Worm (Caenorhabditis elegans) whole organism, L1 larva: Measurements from ENCODE around the gene C55A6.1.

Source experiments
- C04F5.9 ChIP-seq: sonication (generic microtip); optimal IDR thresholded peaks from 2 replicates; lab custom pipeline; 2016; ENCODE audit warnings: missing genetic modification characterization, missing compliant biosample characterization
- F16B12.6 ChIP-seq: fragments of 150-350 bp; optimal IDR thresholded peaks from 2 replicates; lab custom pipeline; 2014; ENCODE audit warnings: missing biosample characterization, missing genetic modification characterization
- aly-2 ChIP-seq: fragments of 150-350 bp; optimal IDR thresholded peaks from 2 replicates; lab custom pipeline; 2014; ENCODE audit warnings: missing biosample characterization, missing genetic modification characterization
- ama-1 ChIP-seq: fragments of 150-350 bp; optimal IDR thresholded peaks from 2 replicates; lab custom pipeline; 2014
- blmp-1 ChIP-seq: fragments of 150-350 bp; optimal IDR thresholded peaks from 2 replicates; lab custom pipeline; 2014; ENCODE audit warnings: missing biosample characterization, missing genetic modification characterization
- ceh-88 ChIP-seq: fragments of 200-800 bp; sonication (Bioruptor generic); IDR thresholded peaks from 2 replicates; pipeline ENCODE4 v1.3.6; 2022; ENCODE audit warnings: missing genetic modification characterization, missing compliant biosample characterization
- ceh-90 ChIP-seq: sonication (generic microtip); optimal IDR thresholded peaks from 2 replicates; lab custom pipeline; 2016; ENCODE audit warnings: missing genetic modification characterization, missing compliant biosample characterization
- dpl-1 ChIP-seq, 3 experiments: fragments of 150-350 bp in 2 of 3; sonication (generic microtip) in 1 of 3; optimal IDR thresholded peaks; 2 replicates each; lab custom pipeline; 2014 to 2017; ENCODE audit warnings: missing biosample characterization in 3 of 3, missing genetic modification characterization in 3 of 3, missing genetic modification reagents in 3 of 3
- dsc-1 ChIP-seq: sonication (generic microtip); optimal IDR thresholded peaks from 2 replicates; lab custom pipeline; 2016; ENCODE audit warnings: mild to moderate bottlenecking, missing genetic modification characterization, missing compliant biosample characterization
- efl-1 ChIP-seq, 4 experiments: fragments of 150-350 bp; optimal IDR thresholded peaks in 3 of 4; peaks in 1 of 4; 1 replicate in 1 of 4; 2 replicates in 3 of 4; lab custom pipeline; 2014; ENCODE audit warnings: missing biosample characterization in 2 of 4, missing genetic modification characterization in 2 of 4, missing genetic modification reagents in 2 of 4
- elt-2 ChIP-seq: sonication (generic microtip); optimal IDR thresholded peaks from 2 replicates; lab custom pipeline; 2016; ENCODE audit warnings: missing genetic modification characterization, mild to moderate bottlenecking, inconsistent platforms, missing compliant biosample characterization, missing genetic modification reagents
- elt-3 ChIP-seq, 6 experiments: fragments of 150-350 bp in 1 of 6; sonication (generic microtip); optimal IDR thresholded peaks; 2 replicates each; lab custom pipeline; 2017 to 2018; ENCODE audit warnings: missing biosample characterization in 6 of 6, missing genetic modification characterization in 6 of 6, inconsistent platforms in 1 of 6
- fkh-4 ChIP-seq: sonication (generic microtip); optimal IDR thresholded peaks from 2 replicates; lab custom pipeline; 2016; ENCODE audit warnings: missing compliant biosample characterization, missing genetic modification characterization, borderline replicate concordance
- grh-1 ChIP-seq: fragments of 200-800 bp; sonication (Bioruptor generic); IDR thresholded peaks from 2 replicates; pipeline ENCODE4 v1.3.6; 2022; ENCODE audit warnings: missing genetic modification reagents, missing genetic modification characterization, missing compliant biosample characterization
- hpl-2 ChIP-seq: fragments of 150-350 bp; optimal IDR thresholded peaks from 2 replicates; lab custom pipeline; 2014; ENCODE audit warnings: missing biosample characterization, missing genetic modification reagents, missing genetic modification characterization
- irx-1 ChIP-seq: sonication (generic microtip); optimal IDR thresholded peaks from 2 replicates; lab custom pipeline; 2016; ENCODE audit warnings: missing genetic modification characterization, missing compliant biosample characterization
- jun-1 ChIP-seq: fragments of 150-350 bp; optimal IDR thresholded peaks from 2 replicates; lab custom pipeline; 2014; ENCODE audit warnings: missing biosample characterization, missing genetic modification reagents, missing genetic modification characterization
- lin-14 ChIP-seq: fragments of 200-800 bp; sonication (Bioruptor generic); optimal IDR thresholded peaks from 2 replicates; lab custom pipeline; 2018; ENCODE audit warnings: mild to moderate bottlenecking, missing genetic modification characterization, moderate library complexity, missing compliant biosample characterization
- lin-15B ChIP-seq: fragments of 150-350 bp; sonication (generic microtip); optimal IDR thresholded peaks from 3 replicates; lab custom pipeline; 2014; ENCODE audit warnings: missing biosample characterization, missing genetic modification characterization
- lin-35 ChIP-seq, 2 experiments: fragments of 150-350 bp; optimal IDR thresholded peaks; 2 replicates each; lab custom pipeline; 2014; ENCODE audit warnings: missing biosample characterization in 2 of 2, missing genetic modification characterization in 2 of 2, missing genetic modification reagents in 2 of 2
- lir-3 ChIP-seq: sonication (generic microtip); optimal IDR thresholded peaks from 2 replicates; lab custom pipeline; 2016; ENCODE audit warnings: mild to moderate bottlenecking, missing genetic modification characterization, moderate library complexity, missing compliant biosample characterization; ENCODE audit not compliant: poor library complexity
- lsy-2 ChIP-seq, 2 experiments: fragments of 150-350 bp; optimal IDR thresholded peaks; 2 replicates each; lab custom pipeline; 2014; ENCODE audit warnings: missing biosample characterization in 2 of 2, missing genetic modification characterization in 2 of 2
- mab-9 ChIP-seq: fragments of 200-800 bp; sonication (Bioruptor generic); IDR thresholded peaks from 2 replicates; pipeline ENCODE4 v1.3.6; 2022; ENCODE audit warnings: missing genetic modification reagents, missing genetic modification characterization, missing compliant biosample characterization
- mep-1 ChIP-seq: fragments of 150-350 bp; optimal IDR thresholded peaks from 2 replicates; lab custom pipeline; 2014; ENCODE audit warnings: missing biosample characterization, missing genetic modification characterization
- nhr-12 ChIP-seq: sonication (generic microtip); optimal IDR thresholded peaks from 2 replicates; lab custom pipeline; 2017; ENCODE audit warnings: missing biosample characterization, missing genetic modification characterization
- nhr-19 ChIP-seq: fragments of 200-800 bp; sonication (Bioruptor generic); conservative IDR thresholded peaks from 2 replicates; pipeline ENCODE4 v1.3.6; 2022; ENCODE audit warnings: missing genetic modification characterization, missing compliant biosample characterization
- nhr-20 ChIP-seq: sonication (generic microtip); optimal IDR thresholded peaks from 2 replicates; lab custom pipeline; 2016; ENCODE audit warnings: mild to moderate bottlenecking, missing genetic modification characterization, missing compliant biosample characterization
- nhr-47 ChIP-seq: sonication (generic microtip); optimal IDR thresholded peaks from 2 replicates; lab custom pipeline; 2016; ENCODE audit warnings: mild to moderate bottlenecking, missing genetic modification characterization, moderate library complexity, missing compliant biosample characterization
- nhr-71 ChIP-seq: sonication (generic microtip); optimal IDR thresholded peaks from 2 replicates; lab custom pipeline; 2016; ENCODE audit warnings: mild to moderate bottlenecking, missing genetic modification characterization, moderate library complexity, missing compliant biosample characterization
- nhr-84 ChIP-seq: sonication (generic microtip); optimal IDR thresholded peaks from 2 replicates; lab custom pipeline; 2017; ENCODE audit warnings: missing biosample characterization, missing genetic modification characterization
- nhr-85 ChIP-seq: sonication (generic microtip); peaks from one replicate; lab custom pipeline; 2016; ENCODE audit warnings: missing genetic modification characterization, inconsistent platforms, missing compliant biosample characterization
- rnt-1 ChIP-seq: sonication (generic microtip); optimal IDR thresholded peaks from 2 replicates; lab custom pipeline; 2016; ENCODE audit warnings: mild to moderate bottlenecking, missing genetic modification characterization, moderate library complexity, missing compliant biosample characterization
- snpc-4 ChIP-seq: fragments of 150-350 bp; optimal IDR thresholded peaks from 2 replicates; lab custom pipeline; 2014; ENCODE audit warnings: missing biosample characterization, missing genetic modification characterization
- snu-23 ChIP-seq: sonication (generic microtip); optimal IDR thresholded peaks from 2 replicates; lab custom pipeline; 2016; ENCODE audit warnings: missing genetic modification characterization, missing compliant biosample characterization
- sup-37 ChIP-seq: fragments of 200-800 bp; sonication (Bioruptor generic); optimal IDR thresholded peaks from 2 replicates; lab custom pipeline; 2018; ENCODE audit warnings: mild to moderate bottlenecking, missing genetic modification characterization, missing compliant biosample characterization
- unc-30 ChIP-seq: sonication (generic microtip); optimal IDR thresholded peaks from 2 replicates; lab custom pipeline; 2017; ENCODE audit warnings: missing biosample characterization, missing genetic modification characterization
- unc-62 ChIP-seq: fragments of 150-350 bp; optimal IDR thresholded peaks from 2 replicates; lab custom pipeline; 2014; ENCODE audit warnings: missing biosample characterization, missing genetic modification reagents, missing genetic modification characterization
- unc-98 ChIP-seq: fragments of 200-800 bp; sonication (Bioruptor generic); IDR thresholded peaks from 2 replicates; pipeline ENCODE4 v1.3.6; 2022; ENCODE audit warnings: missing genetic modification characterization, missing compliant biosample characterization
- vab-15 ChIP-seq: sonication (generic microtip); optimal IDR thresholded peaks from 2 replicates; lab custom pipeline; 2017; ENCODE audit warnings: missing genotype, mild to moderate bottlenecking, missing genetic modification characterization, missing compliant biosample characterization
- zag-1 ChIP-seq: fragments of 150-350 bp; optimal IDR thresholded peaks from 2 replicates; lab custom pipeline; 2014; ENCODE audit warnings: missing biosample characterization, missing genetic modification characterization
- zip-4 ChIP-seq: fragments of 200-800 bp; sonication (Bioruptor generic); optimal IDR thresholded peaks from 2 replicates; lab custom pipeline; 2018; ENCODE audit warnings: mild to moderate bottlenecking, missing genetic modification characterization, moderate library complexity, missing compliant biosample characterization
- ztf-4 ChIP-seq: fragments of 150-350 bp; optimal IDR thresholded peaks from 2 replicates; lab custom pipeline; 2014; ENCODE audit warnings: missing biosample characterization, missing genetic modification characterization

Gene C55A6.1

DNA sequence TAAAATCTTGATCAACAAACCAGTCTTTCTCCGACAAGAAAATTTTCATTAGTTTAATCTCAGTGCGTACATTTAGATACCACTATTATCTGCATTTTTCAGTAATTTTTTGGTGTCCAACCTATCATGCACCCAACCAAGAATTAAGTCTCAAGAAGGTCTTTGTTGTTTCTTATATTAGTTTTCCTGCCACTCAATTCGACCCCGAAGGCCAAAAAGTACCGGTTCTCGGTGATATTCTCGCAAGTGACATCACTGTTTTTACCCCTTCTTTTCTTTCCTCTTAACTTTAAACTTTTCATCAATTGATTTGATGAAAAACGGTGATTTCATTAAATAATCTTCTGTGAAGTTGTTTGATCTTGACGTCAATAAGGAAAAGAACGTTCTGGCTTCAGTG is 38.8 kb upstream of the C55A6.1 start, which contains the start of gene F38B7.2 (continued):
- no peak for TF ChIP-seq unc-98 (GFP tag; lab: Robert Waterston, UW)
- TF ChIP-seq, all 84 proteins: peak for 8

DNA sequence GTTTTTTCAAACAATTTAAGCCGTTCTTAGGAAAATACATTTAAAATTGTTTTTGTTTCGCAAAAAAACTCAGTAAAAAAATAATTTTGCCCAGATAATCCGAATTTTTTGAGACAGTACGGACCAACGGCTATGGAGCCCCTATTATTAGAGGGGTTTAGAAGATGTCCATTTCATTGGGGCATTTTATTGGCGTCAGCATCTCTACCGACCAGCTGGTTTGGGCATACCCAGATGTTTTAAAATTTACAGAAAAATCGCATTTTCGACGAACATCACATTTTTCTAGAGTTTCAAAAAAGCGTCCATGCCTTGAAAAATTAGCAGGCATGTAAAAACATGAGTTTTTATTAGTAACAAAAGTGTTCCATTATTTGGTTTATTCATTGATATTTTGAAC is 36.5 kb upstream of the C55A6.1 start:
- TF ChIP-seq F16B12.6 (no peak), efl-1 (optimal IDR thresholded peaks at IDR 0.05; lab: Kevin White, UChicago) (peak in 1 of 2 experiments; percentile 3), efl-1 (GFP tag; optimal IDR thresholded peaks at IDR 0.05 in 1 of 2; lab: Kevin White, UChicago) (no peak), jun-1 (tag; lab: Kevin White, UChicago) (peak; percentile 7), hpl-2 (no peak), vab-15 (peak; percentile 4), snpc-4 (tag; lab: Kevin White, UChicago) (no peak)

DNA sequence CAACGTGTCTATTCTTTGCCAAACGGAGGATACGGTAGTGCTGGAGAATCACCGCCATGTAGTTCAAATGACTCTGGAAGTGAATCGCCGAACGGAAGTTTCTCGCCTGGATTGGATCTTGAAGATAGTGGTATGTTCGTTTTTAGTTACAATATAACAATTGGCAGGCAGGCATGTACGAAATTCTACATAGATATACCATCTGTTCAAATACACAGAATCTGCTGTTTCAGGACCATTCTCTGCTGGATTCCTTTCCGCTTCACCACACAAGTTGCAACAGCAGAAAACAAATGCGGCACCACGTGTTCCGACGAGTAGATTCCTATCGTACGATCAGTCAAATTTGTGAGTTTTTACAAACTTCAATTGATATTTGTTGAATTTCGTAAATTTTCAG is 34.7 kb upstream of the C55A6.1 start:
- TF ChIP-seq sup-37 (GFP tag; lab: Kevin White, UChicago), result no peak
- TF ChIP-seq efl-1 (optimal IDR thresholded peaks at IDR 0.05; lab: Kevin White, UChicago), result no peak
- TF ChIP-seq efl-1 (GFP tag; optimal IDR thresholded peaks at IDR 0.05 in 1 of 2; lab: Kevin White, UChicago), result peak in 1 of 2 experiments; percentile 21

DNA sequence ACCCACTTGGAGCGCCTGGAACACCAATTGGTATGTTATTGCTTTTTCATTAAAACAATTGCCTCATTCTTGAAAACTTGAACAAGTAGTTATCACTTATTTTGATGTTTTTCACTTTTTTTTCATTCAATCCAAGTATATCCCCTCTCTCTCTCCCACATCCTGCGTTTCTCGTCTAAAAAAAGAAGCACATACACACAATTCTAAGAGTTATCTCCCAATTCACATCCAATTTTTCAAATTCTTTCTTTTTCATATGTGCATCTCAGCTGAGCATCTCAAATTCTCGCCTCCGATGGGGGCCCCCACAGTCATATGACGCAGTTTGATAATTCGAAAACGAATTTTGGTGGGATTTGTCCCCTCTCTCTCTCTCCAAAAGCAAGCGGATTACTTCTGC is 31.9 kb upstream of the C55A6.1 start:
- no peak for TF ChIP-seq lir-3 (tag; lab: Kevin White, UChicago)
- no peak for TF ChIP-seq jun-1 (tag; lab: Kevin White, UChicago)
- peak; percentile 46 for TF ChIP-seq nhr-85 (tag; lab: Kevin White, UChicago)
- TF ChIP-seq efl-1 (optimal IDR thresholded peaks at IDR 0.05; lab: Kevin White, UChicago), result no peak
- peak in 1 of 2 experiments; percentile 83 for TF ChIP-seq efl-1 (GFP tag; optimal IDR thresholded peaks at IDR 0.05 in 1 of 2; lab: Kevin White, UChicago)
- no peak for TF ChIP-seq nhr-84 (tag; lab: Kevin White, UChicago)
- TF ChIP-seq dsc-1, result no peak
- TF ChIP-seq mab-9 (GFP tag; lab: Robert Waterston, UW), result no peak
- TF ChIP-seq ztf-4 (tag; lab: Kevin White, UChicago), result no peak
- TF ChIP-seq irx-1, result no peak
- TF ChIP-seq unc-62 (GFP tag; lab: Kevin White, UChicago), result no peak
- peak; percentile 62 for TF ChIP-seq lin-14 (GFP tag; lab: Kevin White, UChicago)
- no peak for TF ChIP-seq C04F5.9
- no peak for TF ChIP-seq zag-1 (tag; lab: Kevin White, UChicago)
- TF ChIP-seq vab-15, result no peak
- no peak for TF ChIP-seq ceh-88 (GFP tag; lab: Robert Waterston, UW)
- TF ChIP-seq rnt-1 (tag; lab: Kevin White, UChicago), result no peak
- TF ChIP-seq nhr-12 (tag; lab: Kevin White, UChicago), result no peak
- no peak for TF ChIP-seq lin-15B (tag; lab: Kevin White, UChicago)
- TF ChIP-seq aly-2 (tag; lab: Kevin White, UChicago), result no peak
- no peak for TF ChIP-seq ama-1 (lab: Kevin White, UChicago)
- TF ChIP-seq unc-98 (GFP tag; lab: Robert Waterston, UW), result no peak
- TF ChIP-seq snu-23, result no peak
- no peak for TF ChIP-seq zip-4 (GFP tag; lab: Kevin White, UChicago)
- TF ChIP-seq unc-30 (tag; lab: Kevin White, UChicago), result no peak

DNA sequence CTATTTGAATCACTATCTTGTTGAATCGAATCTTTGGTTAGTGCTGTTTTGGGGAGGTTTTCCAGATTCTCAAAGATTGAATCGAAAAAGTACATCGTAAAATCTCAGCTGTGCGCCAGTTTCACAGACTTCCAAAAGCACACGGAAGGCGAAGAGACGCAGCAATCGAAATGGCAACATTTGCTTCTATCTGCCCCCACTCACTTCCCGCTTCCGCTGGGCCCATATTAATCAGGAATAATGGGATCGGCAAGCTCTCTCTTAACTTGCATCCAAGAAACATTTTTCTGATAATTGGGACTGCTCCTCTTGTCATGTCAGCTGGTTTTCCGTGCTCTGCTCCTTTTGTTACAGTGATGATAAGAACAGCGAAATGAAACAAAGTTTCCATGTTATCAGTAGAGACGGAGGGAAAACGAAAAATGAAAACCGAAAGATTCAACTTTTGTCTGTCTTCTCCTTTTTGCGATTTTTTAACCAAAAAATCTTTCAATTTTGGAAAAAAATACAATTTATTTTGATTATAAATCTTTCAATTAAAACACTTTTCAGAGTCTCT is 30.8 kb upstream of the C55A6.1 start:
- TF ChIP-seq nhr-19 (GFP tag; lab: Robert Waterston, UW) (peak; percentile 17; the same call in 1 of the 2 replicates), elt-2 (tag; lab: Kevin White, UChicago) (peak; percentile 66), blmp-1 (tag; lab: Kevin White, UChicago) (peak; percentile 51), efl-1 (optimal IDR thresholded peaks at IDR 0.05; lab: Kevin White, UChicago) (no peak), efl-1 (GFP tag; optimal IDR thresholded peaks at IDR 0.05 in 1 of 2; lab: Kevin White, UChicago) (peak in 1 of 2 experiments; percentile 90), elt-3 (tag; optimal IDR thresholded peaks at IDR 0.05; lab: Kevin White, UChicago) (no peak), lin-35 (GFP tag; optimal IDR thresholded peaks at IDR 0.05; lab: Kevin White, UChicago) (peak in 1 of 2 experiments; percentile 38), nhr-20 (peak; percentile 1), lin-14 (GFP tag; lab: Kevin White, UChicago) (peak; percentile 61), nhr-47 (tag; lab: Kevin White, UChicago) (peak; percentile 0), mep-1 (tag; lab: Kevin White, UChicago) (peak; percentile 10), nhr-71 (peak; percentile 55), dpl-1 (GFP tag; optimal IDR thresholded peaks at IDR 0.05; lab: Kevin White, UChicago) (no peak), snu-23 (peak; percentile 11), lsy-2 (tag; optimal IDR thresholded peaks at IDR 0.05; lab: Kevin White, UChicago) (peak in 1 of 2 experiments; percentile 37), F16B12.6 (no peak), fkh-4 (tag; lab: Kevin White, UChicago) (no peak), ceh-90 (no peak), nhr-85 (tag; lab: Kevin White, UChicago) (peak; percentile 34), grh-1 (GFP tag; lab: Robert Waterston, UW) (no peak), rnt-1 (tag; lab: Kevin White, UChicago) (peak; percentile 67)
